Worm (Caenorhabditis elegans) whole organism, L4/young adult: ENCODE results near the gene F11C7.7.

ENCODE experiments used
- W03F9.2 ChIP-seq: fragments of 150-350 bp; optimal IDR thresholded peaks from 2 replicates; lab custom pipeline; 2014; ENCODE audit warnings: missing biosample characterization, missing genetic modification characterization
- dao-5 ChIP-seq: sonication (generic microtip); optimal IDR thresholded peaks from 2 replicates; lab custom pipeline; 2016; ENCODE audit warnings: missing genotype, missing genetic modification characterization, moderate library complexity, missing compliant biosample characterization
- him-1 ChIP-seq: sonication (generic microtip); optimal IDR thresholded peaks from 2 replicates; lab custom pipeline; 2016; ENCODE audit warnings: missing genotype, missing genetic modification reagents, missing genetic modification characterization, missing compliant biosample characterization

Gene F11C7.7

DNA sequence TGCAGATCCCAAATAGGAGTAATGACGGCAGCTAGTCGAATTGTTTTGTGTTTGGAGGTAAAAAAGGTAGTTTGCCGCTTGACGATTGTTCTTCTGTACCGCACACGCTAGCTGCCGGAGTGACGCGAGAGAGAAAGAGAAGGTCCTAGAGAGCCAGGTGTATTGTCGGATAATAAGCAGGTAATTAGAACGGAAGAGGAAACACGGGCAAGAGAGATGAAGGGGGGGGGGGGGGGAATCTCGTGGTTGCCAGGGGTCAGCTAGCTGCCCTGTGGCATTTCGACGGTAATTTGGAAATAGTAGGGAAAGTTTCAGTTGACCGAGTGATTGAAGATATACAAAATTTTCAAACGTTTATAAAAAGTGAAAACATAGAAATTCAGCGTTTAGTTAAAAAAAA lies 15.5 kb downstream of the F11C7.7 start, which contains the start of gene crb-1:
crb-1 (minus strand) TSS at position 147 of the 400 bp plus-strand sequence.
- no peak for TF ChIP-seq W03F9.2 (tag; lab: Kevin White, UChicago)
- TF ChIP-seq dao-5 (tag; lab: Kevin White, UChicago): no peak
- TF ChIP-seq him-1 (tag; lab: Kevin White, UChicago): no peak

DNA sequence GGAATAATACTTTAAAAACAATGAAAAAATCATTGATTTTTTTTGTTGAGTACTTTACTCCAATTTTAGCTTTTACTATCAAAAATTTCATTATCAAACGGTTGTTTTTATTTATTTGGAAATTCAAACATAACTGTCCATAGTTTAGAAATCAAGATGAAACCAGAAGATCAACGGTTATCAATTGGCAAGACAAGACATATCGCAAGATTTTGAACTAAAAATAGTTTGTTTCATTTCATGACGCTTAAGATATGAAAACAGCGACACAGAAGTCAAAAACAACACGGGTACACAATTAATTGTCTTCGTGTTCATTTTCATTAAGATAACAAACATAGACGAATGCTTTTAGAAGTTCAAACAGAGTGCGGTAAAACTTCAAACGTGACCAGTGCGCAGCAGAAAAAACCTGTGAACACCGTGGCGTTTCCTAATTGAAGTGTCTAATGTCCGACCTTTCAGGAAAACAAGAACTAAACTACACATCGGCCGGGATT lies 19.2 kb downstream of the F11C7.7 start:
- TF ChIP-seq dao-5 (tag; lab: Kevin White, UChicago): no peak
- no peak for TF ChIP-seq W03F9.2 (tag; lab: Kevin White, UChicago)
- no peak for TF ChIP-seq him-1 (tag; lab: Kevin White, UChicago)

DNA sequence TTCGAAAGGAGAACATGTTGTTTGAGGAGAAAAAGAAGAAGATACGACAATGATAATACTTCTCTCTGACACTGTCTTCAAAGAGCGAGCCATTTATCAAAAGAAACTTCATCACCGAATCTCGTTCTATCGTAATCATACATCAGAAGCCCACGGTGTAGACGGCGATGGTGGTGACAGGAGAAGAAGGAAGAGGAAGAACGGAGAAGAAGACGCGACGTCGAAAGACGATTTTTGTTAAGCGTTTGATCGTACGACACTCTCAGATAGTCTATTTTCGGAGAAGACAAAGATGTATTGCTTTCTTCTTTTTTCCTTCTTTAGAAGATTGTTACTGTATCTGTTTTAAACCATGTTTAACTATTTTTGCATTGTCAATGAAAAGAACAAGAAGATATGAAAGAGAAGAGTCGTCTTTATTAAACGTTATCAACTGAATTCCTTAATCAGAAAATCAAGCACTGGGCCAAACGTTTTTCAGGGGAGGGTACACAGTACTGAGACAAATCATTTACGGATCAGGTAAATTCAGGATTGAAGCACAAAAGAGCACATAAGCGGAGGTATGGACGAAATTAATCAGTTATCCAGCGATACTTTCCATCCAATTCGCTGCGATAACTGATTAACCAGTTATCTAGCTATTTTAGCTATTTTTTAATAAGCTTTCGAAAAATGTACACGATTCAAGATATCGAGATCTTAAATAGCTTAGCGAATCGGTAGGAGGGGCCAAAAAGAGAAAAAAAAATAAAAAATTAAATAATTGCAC lies 21.6 kb downstream of the F11C7.7 start:
- TF ChIP-seq him-1 (tag; lab: Kevin White, UChicago): no peak
- no peak for TF ChIP-seq W03F9.2 (tag; lab: Kevin White, UChicago)
- TF ChIP-seq dao-5 (tag; lab: Kevin White, UChicago): no peak

DNA sequence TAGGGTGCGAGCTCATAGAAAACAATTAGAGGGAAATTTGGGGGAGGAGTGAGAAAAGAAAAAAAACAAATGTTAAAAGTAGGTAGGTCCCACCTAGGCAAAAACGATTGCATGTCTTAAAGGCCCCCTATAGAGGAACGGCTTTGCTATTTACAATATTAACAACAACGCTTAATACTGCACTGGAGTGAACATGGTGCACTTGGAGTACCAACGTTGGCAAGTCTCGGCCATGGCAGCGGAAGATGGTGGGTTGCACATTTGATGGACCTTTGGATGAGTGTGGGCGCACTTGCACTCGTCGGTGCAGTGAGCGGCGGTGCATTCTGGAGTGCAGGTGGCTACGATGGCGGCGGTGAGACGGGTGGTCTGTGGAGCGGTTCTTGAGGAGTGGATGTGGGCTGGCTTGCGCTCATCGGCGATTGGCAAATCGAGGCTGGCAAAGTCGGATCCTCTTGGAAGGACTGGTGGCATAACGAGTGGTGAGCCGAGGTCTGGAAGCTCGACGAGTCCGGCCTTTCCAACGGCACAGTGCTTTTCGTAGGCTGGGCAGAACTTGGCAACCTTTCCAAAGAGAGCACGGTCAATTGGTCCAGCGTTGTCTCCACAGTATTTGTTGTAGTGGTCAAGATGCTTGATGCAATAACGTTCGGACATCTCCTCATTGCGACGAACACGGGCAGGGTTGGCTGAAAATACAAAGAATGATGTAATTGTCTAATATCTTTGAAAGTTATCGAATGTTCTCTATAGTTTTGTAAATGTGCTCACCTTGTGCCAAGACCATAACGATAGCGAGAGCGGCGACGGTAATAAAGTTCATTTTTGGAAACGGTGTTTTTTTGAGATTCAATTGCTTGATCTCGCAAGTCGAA lies 22.4 kb downstream of the F11C7.7 start:
- no peak for TF ChIP-seq W03F9.2 (tag; lab: Kevin White, UChicago)

DNA sequence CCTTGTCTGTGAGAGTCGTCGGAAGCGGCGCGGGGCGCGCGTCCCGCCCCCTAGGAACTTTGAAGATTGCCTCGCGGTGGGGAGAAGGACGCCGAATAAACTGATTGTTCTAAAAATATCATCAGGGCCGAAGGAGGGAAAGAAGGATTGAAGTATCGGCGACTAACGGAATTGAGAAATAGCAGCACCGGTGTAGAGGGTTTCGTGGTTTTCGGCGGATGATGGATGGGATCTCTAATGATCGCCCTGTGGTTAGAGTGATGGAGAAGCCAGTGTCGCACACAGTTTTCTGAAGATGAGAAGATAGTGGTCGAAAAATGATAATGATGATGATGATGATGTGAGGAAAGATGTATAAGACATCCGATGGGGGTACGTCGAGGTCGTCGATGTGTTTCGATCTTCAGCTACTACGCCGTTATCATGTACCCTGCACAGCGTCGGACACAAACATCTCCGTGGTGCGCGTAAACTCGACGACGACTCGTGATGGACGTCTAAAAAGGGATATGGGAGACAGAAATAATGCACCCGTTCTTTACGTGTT lies 23.2 kb downstream of the F11C7.7 start, which contains the start of gene osm-11:
osm-11 (minus strand) TSS at position 51 of the 547 bp plus-strand sequence.
- TF ChIP-seq W03F9.2 (tag; lab: Kevin White, UChicago) (no peak), dao-5 (tag; lab: Kevin White, UChicago) (no peak), him-1 (tag; lab: Kevin White, UChicago) (no peak)

DNA sequence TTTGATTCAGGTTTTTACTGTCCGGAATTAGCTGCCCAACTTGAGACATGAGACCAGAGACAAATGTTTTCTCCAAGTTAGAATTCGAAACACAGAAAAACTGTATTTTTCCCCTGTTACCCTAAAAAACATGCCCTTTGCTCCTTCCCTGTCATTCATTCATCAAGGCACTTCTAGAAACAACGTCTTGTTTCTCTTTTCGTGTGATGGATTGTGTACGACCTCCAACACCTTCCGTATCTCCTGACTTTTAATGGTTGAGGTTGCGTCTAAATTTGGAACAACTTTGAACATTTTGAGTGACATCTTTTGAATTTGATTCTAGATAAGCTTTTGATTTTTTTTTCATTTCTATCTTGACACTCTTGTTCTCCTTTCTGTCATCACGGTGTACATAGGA lies 24.2 kb downstream of the F11C7.7 start:
- TF ChIP-seq W03F9.2 (tag; lab: Kevin White, UChicago) (no peak), dao-5 (tag; lab: Kevin White, UChicago) (no peak), him-1 (tag; lab: Kevin White, UChicago) (no peak)

DNA sequence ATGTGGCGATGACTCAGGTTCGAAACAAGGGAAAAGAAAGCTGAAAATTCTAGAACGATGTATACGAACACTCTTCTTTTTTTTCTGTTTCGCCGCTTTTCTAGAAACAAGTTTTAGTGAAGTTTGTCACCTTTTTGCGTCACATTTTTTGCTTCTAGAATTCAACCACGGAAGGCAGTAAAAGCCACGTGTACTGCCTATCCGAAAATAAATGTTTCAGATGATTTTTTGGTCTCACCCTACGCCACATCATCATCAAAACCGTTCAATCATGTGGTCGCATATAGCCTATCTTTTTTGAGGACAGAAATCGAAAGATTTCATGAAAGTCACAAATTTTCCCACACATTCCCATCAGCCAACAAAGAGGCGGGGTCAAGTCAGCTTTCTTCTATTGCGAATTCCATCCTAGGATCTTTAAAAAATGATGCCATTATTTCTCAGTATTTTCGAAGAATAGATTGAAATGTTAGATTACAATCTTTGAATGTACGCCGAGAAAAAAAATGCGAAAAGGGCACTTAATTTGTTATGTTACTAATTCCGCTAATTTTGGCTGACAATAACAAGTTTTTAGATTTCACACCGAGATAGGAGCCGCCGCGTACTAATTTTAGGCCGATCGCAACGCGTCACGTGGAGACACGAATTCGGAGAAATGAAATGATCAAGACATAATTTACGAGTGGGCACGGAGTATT lies 25.7 kb downstream of the F11C7.7 start:
- TF ChIP-seq dao-5 (tag; lab: Kevin White, UChicago) (no peak), W03F9.2 (tag; lab: Kevin White, UChicago) (no peak), him-1 (tag; lab: Kevin White, UChicago) (no peak)

DNA sequence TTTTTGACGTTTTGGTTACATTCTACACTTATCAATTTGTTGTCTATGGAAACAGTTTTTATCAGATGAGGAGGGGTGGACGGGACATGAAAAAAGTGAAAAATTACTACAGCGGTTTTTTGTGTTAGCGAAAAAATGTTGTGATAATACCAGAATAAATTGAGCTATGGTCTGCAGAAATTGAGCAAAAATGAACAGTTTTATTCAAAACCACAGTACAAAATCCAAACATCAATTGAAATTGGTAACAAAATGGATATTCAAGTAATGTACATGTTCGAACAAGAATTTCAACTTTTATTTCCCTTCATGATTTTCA lies 26.2 kb downstream of the F11C7.7 start:
- TF ChIP-seq W03F9.2 (tag; lab: Kevin White, UChicago) (no peak), dao-5 (tag; lab: Kevin White, UChicago) (no peak), him-1 (tag; lab: Kevin White, UChicago) (no peak)

DNA sequence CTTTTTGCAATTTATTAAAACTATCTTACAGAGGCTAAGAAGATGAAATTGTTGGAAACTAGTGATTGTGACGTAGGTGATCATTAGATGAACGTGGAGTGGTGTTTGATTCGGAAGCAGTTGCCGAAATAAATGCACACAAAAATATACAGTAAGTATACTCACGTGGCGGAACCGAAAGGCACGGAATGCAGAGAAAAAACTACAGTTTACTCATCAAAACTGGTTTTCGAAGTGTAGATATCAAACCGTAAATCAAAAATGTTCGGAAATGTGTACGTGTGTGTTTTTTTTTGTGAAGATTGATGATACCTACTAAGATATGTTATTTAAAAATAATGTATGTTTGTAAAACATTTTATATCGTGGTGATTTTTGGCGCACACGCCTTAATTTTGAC lies 28.3 kb downstream of the F11C7.7 start:
- TF ChIP-seq him-1 (tag; lab: Kevin White, UChicago): no peak

DNA sequence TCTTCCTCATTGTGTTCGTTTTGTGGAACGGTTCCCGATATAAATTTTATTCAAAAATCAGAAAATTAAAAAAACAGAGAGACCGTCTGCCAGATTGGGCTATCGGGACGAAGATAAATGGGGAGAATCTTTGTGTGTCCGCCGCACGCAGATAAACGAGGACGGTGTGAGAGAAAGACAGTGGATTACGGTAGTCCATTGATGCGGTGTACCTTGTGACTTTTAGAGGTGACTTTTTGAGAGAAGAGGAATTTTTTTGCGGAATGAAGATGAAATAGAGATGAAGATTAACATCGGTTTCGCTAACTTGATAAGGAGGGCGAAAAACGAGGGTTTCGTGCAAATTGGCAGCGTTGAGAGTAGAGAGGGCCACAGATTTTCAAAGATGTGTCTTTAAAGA lies 29.4 kb downstream of the F11C7.7 start:
- TF ChIP-seq dao-5 (tag; lab: Kevin White, UChicago): no peak
- TF ChIP-seq W03F9.2 (tag; lab: Kevin White, UChicago): no peak
- no peak for TF ChIP-seq him-1 (tag; lab: Kevin White, UChicago)

DNA sequence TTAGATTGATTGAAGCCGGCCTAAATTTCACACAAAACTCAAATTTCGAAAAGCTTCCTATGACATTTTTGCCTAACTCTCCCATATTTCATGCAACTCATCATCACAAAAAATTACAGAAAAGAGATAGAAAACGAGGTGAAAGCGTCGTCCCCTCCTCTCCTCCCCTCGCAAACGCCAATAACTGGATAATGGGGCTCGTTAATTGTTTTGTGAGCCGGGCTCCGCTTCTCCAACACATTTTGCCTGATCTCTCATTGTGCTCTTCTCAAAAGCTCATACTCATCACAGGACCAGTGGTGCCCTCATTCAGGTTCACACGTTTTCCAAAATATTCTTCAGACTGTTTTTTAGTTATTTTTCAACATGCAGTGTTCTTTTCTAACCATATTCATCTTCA lies 30.4 kb downstream of the F11C7.7 start, which contains the start of gene pbo-6:
pbo-6 (plus strand) TSS at position 240 of the 400 bp plus-strand sequence.
- TF ChIP-seq dao-5 (tag; lab: Kevin White, UChicago): no peak
- TF ChIP-seq him-1 (tag; lab: Kevin White, UChicago): no peak
- TF ChIP-seq W03F9.2 (tag; lab: Kevin White, UChicago): no peak

DNA sequence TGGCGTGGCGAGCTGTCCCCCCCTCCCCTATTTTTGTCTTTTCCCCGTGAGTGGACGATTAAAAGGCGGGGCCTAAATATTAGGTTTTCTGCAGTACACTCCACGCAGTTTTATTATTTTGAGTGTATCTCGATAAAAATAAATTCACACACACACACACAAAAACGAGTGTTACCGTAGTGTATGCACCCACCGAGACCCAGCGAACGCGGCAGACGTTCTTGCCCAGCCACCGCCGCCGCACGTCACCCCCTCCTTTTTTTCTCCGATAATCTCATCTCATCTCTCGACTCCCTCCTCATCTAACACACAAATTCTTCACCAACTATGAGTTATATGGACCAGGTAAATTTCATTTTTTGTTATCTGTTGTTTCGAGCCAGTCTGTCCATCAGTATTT lies 35.8 kb downstream of the F11C7.7 start, which contains the start of gene fubl-3:
fubl-3 (plus strand) TSS at position 212 of the 400 bp plus-strand sequence.
- no peak for TF ChIP-seq dao-5 (tag; lab: Kevin White, UChicago)
- TF ChIP-seq W03F9.2 (tag; lab: Kevin White, UChicago): no peak
- no peak for TF ChIP-seq him-1 (tag; lab: Kevin White, UChicago)
